Fruit fly (Drosophila melanogaster) whole organism, prepupa: Measurements from ENCODE around the gene CG6125.

Experiments
- CG9139 ChIP-seq: fragments of 200-800 bp; sonication (Bioruptor generic); optimal IDR thresholded peaks from 3 replicates; lab custom pipeline; 2017; ENCODE audit warnings: missing biosample characterization, mild to moderate bottlenecking, missing genetic modification characterization
- Gug ChIP-seq: fragments of 200-800 bp; sonication (Bioruptor generic); IDR thresholded peaks from 2 replicates; pipeline ENCODE4 v1.3.6; 2022; ENCODE audit warnings: missing biosample characterization, missing genetic modification characterization
- fkh ChIP-seq: fragments of 200-800 bp; sonication (Bioruptor generic); optimal IDR thresholded peaks from 3 replicates; lab custom pipeline; 2017; ENCODE audit warnings: missing biosample characterization, mild to moderate bottlenecking, missing genetic modification characterization, moderate library complexity
- lz ChIP-seq: fragments of 200-800 bp; sonication (Bioruptor generic); optimal IDR thresholded peaks from 3 replicates; lab custom pipeline; 2016; ENCODE audit warnings: missing biosample characterization, missing genetic modification characterization
- spab ChIP-seq: fragments of 200-800 bp; sonication (Bioruptor generic); optimal IDR thresholded peaks from 2 replicates; lab custom pipeline; 2017; ENCODE audit warnings: missing biosample characterization, mild to moderate bottlenecking, missing genetic modification characterization, missing genetic modification reagents

dm6 chr3R:15434676-15435075 is 27.8 kb upstream of the CG6125 start, which contains the start of gene CG6118:
- no peak for TF ChIP-seq fkh (GFP tag; lab: Kevin White, UChicago)
- no peak for TF ChIP-seq lz
- no peak for TF ChIP-seq CG9139
- TF ChIP-seq Gug (GFP tag; lab: Robert Waterston, UW) = no peak
- no peak for TF ChIP-seq spab (GFP tag; lab: Kevin White, UChicago)
